Fruit fly (Drosophila melanogaster) whole organism, wandering third instar larva: ENCODE measurements around the gene Adsl.
"Not testable (repeated sequence)": the region's sequence is repeated elsewhere in the genome, so short reads cannot be mapped to it uniquely, and the experiment has no call there.

ENCODE experiments used
- Abd-B ChIP-seq: fragments of >200 bp; optimal IDR thresholded peaks from 2 replicates; lab custom pipeline; 2017; ENCODE audit warnings: missing biosample characterization, missing genetic modification characterization
- Dfd ChIP-seq: fragments of >200 bp; optimal IDR thresholded peaks from 2 replicates; lab custom pipeline; 2017; ENCODE audit warnings: missing biosample characterization, missing genetic modification characterization
- Hr78 ChIP-seq: fragments of >200 bp; optimal IDR thresholded peaks from 2 replicates; lab custom pipeline; 2017; ENCODE audit warnings: missing biosample characterization, missing genetic modification characterization
- Myc ChIP-seq: fragments of >200 bp; optimal IDR thresholded peaks from 2 replicates; lab custom pipeline; 2017
- OdsH ChIP-seq: fragments of 200-800 bp; sonication (Bioruptor generic); optimal IDR thresholded peaks from 2 replicates; lab custom pipeline; 2016; ENCODE audit warnings: missing biosample characterization, mild to moderate bottlenecking, missing genetic modification characterization
- ey ChIP-seq: fragments of 200-800 bp; sonication (Bioruptor generic); optimal IDR thresholded peaks from 2 replicates; lab custom pipeline; 2016; ENCODE audit warnings: missing biosample characterization, missing genetic modification characterization
- foxo ChIP-seq, 2 experiments: fragments of 200-800 bp; sonication (Bioruptor generic); optimal IDR thresholded peaks; 2 replicates in 1 of 2; 3 replicates in 1 of 2; lab custom pipeline; 2016 to 2017; ENCODE audit warnings: missing biosample characterization in 2 of 2, missing genetic modification characterization in 2 of 2
- lola ChIP-seq: fragments of >200 bp; optimal IDR thresholded peaks from 2 replicates; lab custom pipeline; 2017; ENCODE audit warnings: missing biosample characterization, missing genetic modification characterization
- pan ChIP-seq: fragments of >200 bp; optimal IDR thresholded peaks from 2 replicates; lab custom pipeline; 2017
- psq ChIP-seq: fragments of 200-800 bp; sonication (Bioruptor generic); optimal IDR thresholded peaks from 3 replicates; lab custom pipeline; 2017; ENCODE audit warnings: missing biosample characterization, mild to moderate bottlenecking, missing genetic modification characterization, moderate library complexity
- usp ChIP-seq: fragments of >200 bp; optimal IDR thresholded peaks from 2 replicates; lab custom pipeline; 2017; ENCODE audit warnings: missing biosample characterization, missing genetic modification characterization

DNA sequence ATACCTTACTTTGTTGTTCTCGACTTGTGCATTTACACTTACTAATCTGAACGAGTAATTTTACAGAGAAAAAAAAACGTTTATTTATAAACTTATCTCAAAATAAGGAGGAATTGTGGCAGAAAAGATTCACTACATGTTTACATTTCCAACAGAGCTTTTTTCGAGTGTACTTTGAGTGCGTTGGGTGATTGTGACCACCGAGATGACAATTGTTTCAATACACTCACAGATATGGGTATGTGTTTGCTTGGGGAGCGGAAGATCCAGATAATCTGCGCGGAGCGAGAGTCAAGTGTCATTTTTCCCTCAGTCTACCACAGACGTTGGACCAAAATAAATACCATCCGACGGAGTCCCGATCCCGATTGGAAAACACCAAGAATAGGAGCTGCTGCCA lies 28.2 kb downstream of the Adsl start, which contains the start of gene CG31274:
- TF ChIP-seq psq (GFP tag; lab: Kevin White, UChicago); Hr78 (GFP tag; lab: Kevin White, UChicago); Myc (lab: Kevin White, UChicago); ey; lola (GFP tag; lab: Kevin White, UChicago); Dfd (GFP tag; lab: Kevin White, UChicago); pan; Abd-B (GFP tag; lab: Kevin White, UChicago); usp (GFP tag; lab: Kevin White, UChicago); foxo (GFP tag; optimal IDR thresholded peaks at IDR 0.05; lab: Kevin White, UChicago); OdsH: not testable (repeated sequence)
